Fruit fly (Drosophila melanogaster): ENCODE measurements around the gene CG3609.

CG3609 gene

DNA sequence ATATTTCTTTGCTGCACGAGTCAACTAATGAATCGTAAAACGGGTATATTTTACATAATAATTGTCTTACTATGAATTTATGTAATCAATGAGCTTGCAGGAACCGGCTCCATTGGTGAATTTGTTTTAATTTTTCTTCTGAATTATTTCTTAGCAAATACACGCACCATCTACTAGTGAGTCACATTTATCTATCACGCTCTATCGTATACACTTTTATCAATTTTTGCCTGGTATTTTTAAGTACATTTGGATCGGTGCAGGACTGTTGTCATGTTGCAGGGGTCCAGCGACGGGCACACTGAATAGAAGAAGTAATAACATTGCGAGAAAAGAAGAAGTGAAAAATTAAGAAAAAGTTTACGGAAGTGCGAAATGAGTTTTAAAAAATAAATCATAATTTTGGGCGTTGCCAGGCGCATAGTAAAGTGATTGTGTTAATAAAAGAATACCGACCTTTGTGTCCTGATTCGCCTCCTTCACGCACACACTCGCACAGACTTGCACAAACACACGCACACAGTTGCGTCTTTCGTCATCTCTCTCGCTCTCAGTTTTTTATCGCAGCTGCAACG, 9.3 kb downstream of the CG3609 start, which contains the start of the genes Rab5 and Axud1 (continued):
- TF ChIP-seq stc (GFP tag; IDR thresholded peaks at IDR 0.05) (peak; percentile 11; the same call in 1 of the 2 replicates), H2.0 (GFP tag; IDR thresholded peaks at IDR 0.05) (no peak), Mes4 (GFP tag; optimal IDR thresholded peaks at IDR 0.05) (no peak), CG1603 (tag; optimal IDR thresholded peaks at IDR 0.05) (peak; percentile 47), CG8388 (GFP tag; optimal IDR thresholded peaks at IDR 0.05) (no peak), CG12391 (tag; optimal IDR thresholded peaks at IDR 0.05) (peak; percentile 18), sim (GFP tag; IDR thresholded peaks at IDR 0.05) (no peak), Atf-2 (GFP tag; optimal IDR thresholded peaks at IDR 0.05) (no peak), CG6175 (GFP tag; IDR thresholded peaks at IDR 0.05) (no peak), CG11696 (GFP tag; IDR thresholded peaks at IDR 0.05) (no peak), lov (optimal IDR thresholded peaks at IDR 0.05) (no peak), lov (GFP tag; IDR thresholded peaks at IDR 0.05) (no peak), ci (GFP tag; IDR thresholded peaks at IDR 0.05) (0 out of 3 replicates have a peak, but pooled peaks have one; percentile 36), CG3407 (GFP tag; optimal IDR thresholded peaks at IDR 0.05) (no peak), CG12071 (GFP tag; optimal IDR thresholded peaks at IDR 0.05) (no peak), hkb (optimal IDR thresholded peaks at IDR 0.05) (no peak), hkb (GFP tag; IDR thresholded peaks at IDR 0.05) (no peak; the same call in 1 of the 2 replicates), Doc3 (GFP tag; IDR thresholded peaks at IDR 0.05; ENCODE audit: partially characterized antibody) (no peak), Hey (tag; optimal IDR thresholded peaks at IDR 0.05) (no peak), CG31224 (GFP tag; IDR thresholded peaks at IDR 0.05) (no peak), prd (optimal IDR thresholded peaks at IDR 0.05) (no peak), prd (GFP tag; IDR thresholded peaks at IDR 0.05) (no peak), CG13296 (GFP tag; optimal IDR thresholded peaks at IDR 0.05) (no peak), CG6683 (GFP tag; optimal IDR thresholded peaks at IDR 0.05) (no peak), CG2199 (GFP tag; IDR thresholded peaks at IDR 0.05) (no peak), wek (GFP tag; optimal IDR thresholded peaks at IDR 0.05) (no peak), CG31365 (tag; optimal IDR thresholded peaks at IDR 0.05) (no peak), ftz-f1 (GFP tag; optimal IDR thresholded peaks at IDR 0.05) (no peak), CG11398 (GFP tag; optimal IDR thresholded peaks at IDR 0.05) (no peak)

DNA sequence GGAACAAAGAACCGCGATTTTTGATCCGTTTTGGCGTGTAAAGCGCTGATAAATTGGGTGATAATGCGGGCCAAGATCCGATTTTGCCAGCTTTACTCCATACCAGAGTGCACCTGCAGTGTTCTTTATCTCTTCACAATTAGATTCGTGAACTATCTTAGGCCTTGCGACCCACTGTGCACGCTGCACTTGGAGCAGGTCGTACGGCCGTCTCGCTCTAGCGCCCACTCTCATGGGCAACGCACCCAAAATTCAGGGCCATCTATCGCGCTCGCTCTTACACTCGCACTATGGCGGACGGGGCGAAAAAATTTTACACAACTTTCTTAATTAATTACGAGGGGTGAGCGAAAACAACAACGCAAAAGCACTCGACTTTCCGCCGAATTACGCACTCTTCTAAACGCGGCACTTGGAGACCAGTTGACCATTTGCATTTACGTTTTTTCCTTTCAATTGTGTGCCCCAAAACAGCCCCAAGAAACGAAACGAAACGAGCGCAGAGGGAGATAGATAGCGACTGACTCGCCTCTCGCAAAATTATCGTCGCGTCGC, 10.2 kb downstream of the CG3609 start:
- no peak for TF ChIP-seq CG16779 (GFP tag; IDR thresholded peaks at IDR 0.05)
- peak; percentile 6 for TF ChIP-seq her (GFP tag; optimal IDR thresholded peaks at IDR 0.05)
- TF ChIP-seq CG30403 (GFP tag; optimal IDR thresholded peaks at IDR 0.05), result no peak
- no peak for TF ChIP-seq Hmr (GFP tag; optimal IDR thresholded peaks at IDR 0.05)
- TF ChIP-seq CG18011 (GFP tag; optimal IDR thresholded peaks at IDR 0.05), result no peak
- TF ChIP-seq CG18599 (GFP tag; optimal IDR thresholded peaks at IDR 0.05), result no peak
- no peak for TF ChIP-seq Dek (tag; optimal IDR thresholded peaks at IDR 0.05)
- TF ChIP-seq Spps (tag; optimal IDR thresholded peaks at IDR 0.05), result no peak
- no peak for TF ChIP-seq zfh2 (GFP tag; optimal IDR thresholded peaks at IDR 0.05)
- TF ChIP-seq Atf3 (GFP tag; optimal IDR thresholded peaks at IDR 0.05), result no peak
- no peak for TF ChIP-seq CG11247 (GFP tag; IDR thresholded peaks at IDR 0.05)
- TF ChIP-seq sc (optimal IDR thresholded peaks at IDR 0.05), result no peak
- no peak for TF ChIP-seq sc (GFP tag; optimal IDR thresholded peaks at IDR 0.05)
- peak; percentile 27; the same call in 1 of the 2 replicates for TF ChIP-seq CG13287 (GFP tag; IDR thresholded peaks at IDR 0.05; ENCODE audit: partially characterized antibody)
- no peak for TF ChIP-seq pum (GFP tag; optimal IDR thresholded peaks at IDR 0.05)
- TF ChIP-seq CG6654 (GFP tag; optimal IDR thresholded peaks at IDR 0.05), result no peak
- TF ChIP-seq CkIIα-i1 (GFP tag; IDR thresholded peaks at IDR 0.05), result no peak
- no peak for TF ChIP-seq toy (GFP tag; IDR thresholded peaks at IDR 0.05)
- no peak for TF ChIP-seq pfk (GFP tag; optimal IDR thresholded peaks at IDR 0.05)
- TF ChIP-seq CG17361 (GFP tag; IDR thresholded peaks at IDR 0.05), result no peak
- 0 out of 2 replicates have a peak, but pooled peaks have one; percentile 28 for TF ChIP-seq inv (GFP tag; IDR thresholded peaks at IDR 0.05; ENCODE audit: partially characterized antibody)
- TF ChIP-seq CG11456 (GFP tag; IDR thresholded peaks at IDR 0.05), result no peak
- no peak for TF ChIP-seq grn (GFP tag; optimal IDR thresholded peaks at IDR 0.05)
- TF ChIP-seq p53 (GFP tag; optimal IDR thresholded peaks at IDR 0.05), result no peak
